Worm (Caenorhabditis elegans) whole organism, mixed stage, embryonic: ENCODE results near the gene Y17D7B.2.

Experiments
- M03D4.4 ChIP-seq: sonication (generic microtip); optimal IDR thresholded peaks from 2 replicates; lab custom pipeline; 2017; ENCODE audit warnings: mild to moderate bottlenecking, missing genetic modification characterization, missing compliant biosample characterization
- bed-3 ChIP-seq: fragments of 200-800 bp; sonication (Bioruptor generic); optimal IDR thresholded peaks from 3 replicates; lab custom pipeline; 2018; ENCODE audit warnings: mild to moderate bottlenecking, missing genetic modification characterization, moderate library complexity, missing compliant biosample characterization
- elt-3 ChIP-seq: fragments of 150-350 bp; optimal IDR thresholded peaks from 2 replicates; lab custom pipeline; 2014; ENCODE audit warnings: missing biosample characterization, missing genetic modification characterization
- lin-13 ChIP-seq: fragments of 150-350 bp; optimal IDR thresholded peaks from 2 replicates; lab custom pipeline; 2014; ENCODE audit warnings: missing biosample characterization, missing genetic modification characterization
- lin-32 ChIP-seq: fragments of 200-800 bp; sonication (Bioruptor generic); optimal IDR thresholded peaks from 2 replicates; lab custom pipeline; 2018; ENCODE audit warnings: mild to moderate bottlenecking, missing genetic modification characterization, missing compliant biosample characterization
- lsy-2 ChIP-seq: fragments of 150-350 bp; optimal IDR thresholded peaks from 2 replicates; lab custom pipeline; 2014; ENCODE audit warnings: missing biosample characterization, missing genetic modification characterization
- nhr-12 ChIP-seq: fragments of 150-350 bp; optimal IDR thresholded peaks from 2 replicates; lab custom pipeline; 2014; ENCODE audit warnings: missing biosample characterization, missing genetic modification characterization
- nhr-28 ChIP-seq: fragments of 150-350 bp; optimal IDR thresholded peaks from 2 replicates; lab custom pipeline; 2014; ENCODE audit warnings: missing biosample characterization, missing genetic modification characterization
- nhr-76 ChIP-seq: sonication (generic microtip); optimal IDR thresholded peaks from 2 replicates; lab custom pipeline; 2017; ENCODE audit warnings: missing biosample characterization, missing genetic modification characterization
- pha-4 ChIP-seq: fragments of 150-350 bp; optimal IDR thresholded peaks from 2 replicates; lab custom pipeline; 2018; ENCODE audit warnings: missing biosample characterization, missing genetic modification reagents, missing genetic modification characterization
- unc-39 ChIP-seq: fragments of 150-350 bp; optimal IDR thresholded peaks from 2 replicates; lab custom pipeline; 2014; ENCODE audit warnings: missing biosample characterization, missing genetic modification characterization
- unc-62 ChIP-seq: fragments of 150-350 bp; optimal IDR thresholded peaks from 2 replicates; lab custom pipeline; 2014; ENCODE audit warnings: missing biosample characterization, missing genetic modification reagents, missing genetic modification characterization

ce11 chrV:18786694-18787093 lies 845 bp upstream of the Y17D7B.2 start, which contains the start of gene Y17D7B.3:
- TF ChIP-seq lsy-2 (tag; lab: Kevin White, UChicago) (no peak), nhr-12 (tag; lab: Kevin White, UChicago) (no peak), pha-4 (tag; lab: Kevin White, UChicago) (no peak), M03D4.4 (no peak), elt-3 (tag; lab: Kevin White, UChicago) (no peak), lin-32 (GFP tag; lab: Kevin White, UChicago) (no peak), nhr-28 (no peak), unc-62 (GFP tag; lab: Kevin White, UChicago) (no peak), unc-39 (tag; lab: Kevin White, UChicago) (no peak), bed-3 (GFP tag; lab: Kevin White, UChicago) (no peak), nhr-76 (no peak), lin-13 (no peak)
